Worm (Caenorhabditis elegans) whole organism, mixed stage, embryonic: Measurements from ENCODE around the gene Y55F3AM.11.
A peak's percentile ranks its signal among the peaks of the same experiment; 100 is the strongest.

ENCODE experiments used
- M03D4.4 ChIP-seq: sonication (generic microtip); optimal IDR thresholded peaks from 2 replicates; lab custom pipeline; 2017; ENCODE audit warnings: mild to moderate bottlenecking, missing genetic modification characterization, missing compliant biosample characterization
- bed-3 ChIP-seq: fragments of 200-800 bp; sonication (Bioruptor generic); optimal IDR thresholded peaks from 3 replicates; lab custom pipeline; 2018; ENCODE audit warnings: mild to moderate bottlenecking, missing genetic modification characterization, moderate library complexity, missing compliant biosample characterization
- blmp-1 ChIP-seq: fragments of 150-350 bp; optimal IDR thresholded peaks from 2 replicates; lab custom pipeline; 2014; ENCODE audit warnings: missing biosample characterization, missing genetic modification characterization
- ceh-39 ChIP-seq: fragments of 150-350 bp; optimal IDR thresholded peaks from 2 replicates; lab custom pipeline; 2014; ENCODE audit warnings: missing biosample characterization, missing genetic modification characterization
- ceh-43 ChIP-seq: fragments of 200-800 bp; sonication (Bioruptor generic); optimal IDR thresholded peaks from 2 replicates; lab custom pipeline; 2018; ENCODE audit warnings: mild to moderate bottlenecking, missing genetic modification characterization, moderate library complexity, missing compliant biosample characterization
- ceh-83 ChIP-seq: fragments of 200-800 bp; sonication (Bioruptor generic); optimal IDR thresholded peaks from 2 replicates; lab custom pipeline; 2018; ENCODE audit warnings: mild to moderate bottlenecking, missing genetic modification characterization, missing compliant biosample characterization
- ces-1 ChIP-seq: fragments of 150-350 bp; optimal IDR thresholded peaks from 2 replicates; lab custom pipeline; 2014; ENCODE audit warnings: missing biosample characterization, missing genetic modification reagents, missing genetic modification characterization
- cnd-1 ChIP-seq: fragments of 200-800 bp; sonication (Bioruptor generic); optimal IDR thresholded peaks from 2 replicates; lab custom pipeline; 2018; ENCODE audit warnings: mild to moderate bottlenecking, missing genetic modification characterization, missing compliant biosample characterization
- elt-1 ChIP-seq: sonication (generic microtip); optimal IDR thresholded peaks from 2 replicates; lab custom pipeline; 2017; ENCODE audit warnings: missing genetic modification characterization, mild to moderate bottlenecking, missing compliant biosample characterization, antibody characterized with exemption, moderate library complexity, borderline replicate concordance; ENCODE audit not compliant: insufficient read depth
- elt-3 ChIP-seq: fragments of 150-350 bp; optimal IDR thresholded peaks from 2 replicates; lab custom pipeline; 2014; ENCODE audit warnings: missing biosample characterization, missing genetic modification characterization
- flh-1 ChIP-seq: fragments of 200-800 bp; sonication (Bioruptor generic); optimal IDR thresholded peaks from 2 replicates; lab custom pipeline; 2018; ENCODE audit warnings: mild to moderate bottlenecking, missing genetic modification characterization, moderate library complexity, missing compliant biosample characterization
- ham-2 ChIP-seq: fragments of 200-800 bp; sonication (Bioruptor generic); optimal IDR thresholded peaks from 2 replicates; lab custom pipeline; 2018; ENCODE audit warnings: mild to moderate bottlenecking, missing genetic modification characterization, missing compliant biosample characterization
- hlh-1 ChIP-seq: fragments of 150-350 bp; optimal IDR thresholded peaks from 2 replicates; lab custom pipeline; 2014; ENCODE audit warnings: missing biosample characterization, missing genetic modification reagents, missing genetic modification characterization
- lin-13 ChIP-seq: fragments of 150-350 bp; optimal IDR thresholded peaks from 2 replicates; lab custom pipeline; 2014; ENCODE audit warnings: missing biosample characterization, missing genetic modification characterization
- lin-32 ChIP-seq: fragments of 200-800 bp; sonication (Bioruptor generic); optimal IDR thresholded peaks from 2 replicates; lab custom pipeline; 2018; ENCODE audit warnings: mild to moderate bottlenecking, missing genetic modification characterization, missing compliant biosample characterization
- lsy-2 ChIP-seq: fragments of 150-350 bp; optimal IDR thresholded peaks from 2 replicates; lab custom pipeline; 2014; ENCODE audit warnings: missing biosample characterization, missing genetic modification characterization
- mep-1 ChIP-seq: fragments of 150-350 bp; optimal IDR thresholded peaks from 2 replicates; lab custom pipeline; 2017; ENCODE audit warnings: missing biosample characterization, missing genetic modification reagents, missing genetic modification characterization, inconsistent platforms
- nhr-12 ChIP-seq: fragments of 150-350 bp; optimal IDR thresholded peaks from 2 replicates; lab custom pipeline; 2014; ENCODE audit warnings: missing biosample characterization, missing genetic modification characterization
- nhr-2 ChIP-seq: fragments of 150-350 bp; optimal IDR thresholded peaks from 2 replicates; lab custom pipeline; 2014; ENCODE audit warnings: missing biosample characterization, missing genetic modification characterization
- nhr-237 ChIP-seq: fragments of 150-350 bp; optimal IDR thresholded peaks from 2 replicates; lab custom pipeline; 2014; ENCODE audit warnings: missing biosample characterization, missing genetic modification characterization
- nhr-76 ChIP-seq: sonication (generic microtip); optimal IDR thresholded peaks from 2 replicates; lab custom pipeline; 2017; ENCODE audit warnings: missing biosample characterization, missing genetic modification characterization
- pha-4 ChIP-seq: fragments of 150-350 bp; optimal IDR thresholded peaks from 2 replicates; lab custom pipeline; 2018; ENCODE audit warnings: missing biosample characterization, missing genetic modification reagents, missing genetic modification characterization
- snpc-4 ChIP-seq: fragments of 150-350 bp; optimal IDR thresholded peaks from 2 replicates; lab custom pipeline; 2014; ENCODE audit warnings: missing biosample characterization, missing genetic modification characterization
- sptf-1 ChIP-seq: sonication (generic microtip); optimal IDR thresholded peaks from 2 replicates; lab custom pipeline; 2017; ENCODE audit warnings: mild to moderate bottlenecking, missing genetic modification characterization, moderate library complexity, missing compliant biosample characterization
- tbx-8 ChIP-seq: fragments of 200-800 bp; sonication (Bioruptor generic); optimal IDR thresholded peaks from 2 replicates; lab custom pipeline; 2018; ENCODE audit warnings: mild to moderate bottlenecking, missing genetic modification characterization, moderate library complexity, missing compliant biosample characterization
- unc-120 ChIP-seq: sonication (generic microtip); optimal IDR thresholded peaks from 2 replicates; lab custom pipeline; 2017; ENCODE audit warnings: missing genetic modification characterization, missing compliant biosample characterization; ENCODE audit not compliant: poor library complexity, severe bottlenecking
- unc-39 ChIP-seq: fragments of 150-350 bp; optimal IDR thresholded peaks from 2 replicates; lab custom pipeline; 2014; ENCODE audit warnings: missing biosample characterization, missing genetic modification characterization
- unc-62 ChIP-seq: fragments of 150-350 bp; optimal IDR thresholded peaks from 2 replicates; lab custom pipeline; 2014; ENCODE audit warnings: missing biosample characterization, missing genetic modification reagents, missing genetic modification characterization
- zip-8 ChIP-seq: fragments of 150-350 bp; optimal IDR thresholded peaks from 2 replicates; lab custom pipeline; 2014; ENCODE audit warnings: missing biosample characterization, missing genetic modification characterization

Gene Y55F3AM.11

ce11 chrIV:1068730-1069244, 24.6 kb upstream of the Y55F3AM.11 start:
- TF ChIP-seq ceh-43 (GFP tag; lab: Kevin White, UChicago) (no peak), flh-1 (GFP tag; lab: Kevin White, UChicago) (no peak), unc-62 (GFP tag; lab: Kevin White, UChicago) (no peak), lin-32 (GFP tag; lab: Kevin White, UChicago) (no peak), nhr-2 (tag; lab: Kevin White, UChicago) (no peak), nhr-76 (tag; lab: Kevin White, UChicago) (no peak), nhr-237 (tag; lab: Kevin White, UChicago) (no peak), mep-1 (tag; lab: Kevin White, UChicago) (no peak), blmp-1 (tag; lab: Kevin White, UChicago) (no peak), ham-2 (GFP tag; lab: Kevin White, UChicago) (no peak), pha-4 (no peak), elt-3 (tag; lab: Kevin White, UChicago) (no peak), ceh-83 (GFP tag; lab: Kevin White, UChicago) (no peak), nhr-12 (tag; lab: Kevin White, UChicago) (no peak), unc-39 (tag; lab: Kevin White, UChicago) (no peak), cnd-1 (tag; lab: Kevin White, UChicago) (no peak), lin-13 (no peak), lsy-2 (tag; lab: Kevin White, UChicago) (no peak), snpc-4 (no peak), ceh-39 (no peak)

- TF ChIP-seq sptf-1 (tag; lab: Kevin White, UChicago): peak; percentile 51
- no peak for TF ChIP-seq ceh-39
- TF ChIP-seq pha-4: peak; percentile 16
- peak; percentile 31 for TF ChIP-seq M03D4.4 (tag; lab: Kevin White, UChicago)
- TF ChIP-seq lin-32 (GFP tag; lab: Kevin White, UChicago): no peak
- TF ChIP-seq mep-1 (tag; lab: Kevin White, UChicago): no peak
Measured at ce11 chrIV:1067430-1067829, 23.2 kb upstream of the Y55F3AM.11 start, which contains the start of gene znf-782. TSS of gene znf-782 (minus strand) at chrIV:1067525.

ce11 chrIV:1065569-1065968, 21.4 kb upstream of the Y55F3AM.11 start:
- TF ChIP-seq ceh-43 (GFP tag; lab: Kevin White, UChicago) (no peak), nhr-12 (tag; lab: Kevin White, UChicago) (no peak), sptf-1 (tag; lab: Kevin White, UChicago) (no peak), hlh-1 (tag; lab: Kevin White, UChicago) (no peak), nhr-2 (tag; lab: Kevin White, UChicago) (no peak), lin-13 (no peak), nhr-76 (tag; lab: Kevin White, UChicago) (no peak), flh-1 (GFP tag; lab: Kevin White, UChicago) (no peak), zip-8 (tag; lab: Kevin White, UChicago) (no peak), lsy-2 (tag; lab: Kevin White, UChicago) (no peak), M03D4.4 (tag; lab: Kevin White, UChicago) (no peak), ceh-83 (GFP tag; lab: Kevin White, UChicago) (no peak), elt-1 (no peak), unc-39 (tag; lab: Kevin White, UChicago) (no peak), unc-120 (no peak), tbx-8 (GFP tag; lab: Kevin White, UChicago) (no peak)

ce11 chrIV:1064289-1064848, 20.2 kb upstream of the Y55F3AM.11 start:
- no peak for TF ChIP-seq cnd-1 (tag; lab: Kevin White, UChicago)
- TF ChIP-seq blmp-1 (tag; lab: Kevin White, UChicago): no peak
- no peak for TF ChIP-seq unc-62 (GFP tag; lab: Kevin White, UChicago)
- no peak for TF ChIP-seq sptf-1 (tag; lab: Kevin White, UChicago)
- TF ChIP-seq ceh-39: no peak
- TF ChIP-seq lsy-2 (tag; lab: Kevin White, UChicago): no peak
- no peak for TF ChIP-seq snpc-4
- TF ChIP-seq nhr-12 (tag; lab: Kevin White, UChicago): no peak
- no peak for TF ChIP-seq ces-1 (GFP tag; lab: Kevin White, UChicago)
- TF ChIP-seq bed-3 (GFP tag; lab: Kevin White, UChicago): no peak
- TF ChIP-seq flh-1 (GFP tag; lab: Kevin White, UChicago): no peak
- TF ChIP-seq nhr-237 (tag; lab: Kevin White, UChicago): no peak
- no peak for TF ChIP-seq tbx-8 (GFP tag; lab: Kevin White, UChicago)
- TF ChIP-seq elt-1: no peak
- TF ChIP-seq nhr-2 (tag; lab: Kevin White, UChicago): no peak
- no peak for TF ChIP-seq unc-39 (tag; lab: Kevin White, UChicago)
- no peak for TF ChIP-seq pha-4
- TF ChIP-seq M03D4.4 (tag; lab: Kevin White, UChicago): no peak
